Worm (Caenorhabditis elegans) whole organism, L2 larva: Measurements from ENCODE around the gene srh-127.

Source experiments
- C34F6.9 ChIP-seq: fragments of 150-350 bp; optimal IDR thresholded peaks from 2 replicates; lab custom pipeline; 2014; ENCODE audit warnings: missing biosample characterization, missing genetic modification characterization
- F13H6.1 ChIP-seq: sonication (generic microtip); optimal IDR thresholded peaks from 2 replicates; lab custom pipeline; 2016; ENCODE audit warnings: missing genetic modification characterization, missing compliant biosample characterization
- Y55F3AM.14 ChIP-seq: fragments of 200-800 bp; sonication (Bioruptor generic); optimal IDR thresholded peaks from 2 replicates; lab custom pipeline; 2018; ENCODE audit warnings: mild to moderate bottlenecking, missing genetic modification characterization, missing compliant biosample characterization
- ZK546.5 ChIP-seq: sonication (generic microtip); optimal IDR thresholded peaks from 2 replicates; lab custom pipeline; 2017; ENCODE audit warnings: missing biosample characterization, missing genetic modification characterization
- alr-1 ChIP-seq: fragments of 150-350 bp; optimal IDR thresholded peaks from 2 replicates; lab custom pipeline; 2014; ENCODE audit warnings: missing biosample characterization, missing genetic modification characterization
- ama-1 ChIP-seq: fragments of 150-350 bp; optimal IDR thresholded peaks from 2 replicates; lab custom pipeline; 2018; ENCODE audit warnings: inconsistent platforms
- blmp-1 ChIP-seq: sonication (generic microtip); optimal IDR thresholded peaks from 2 replicates; lab custom pipeline; 2017; ENCODE audit warnings: missing genetic modification characterization, mild to moderate bottlenecking, missing compliant biosample characterization, antibody characterized with exemption, moderate library complexity; ENCODE audit not compliant: insufficient read depth
- ceh-16 ChIP-seq: fragments of 150-350 bp; optimal IDR thresholded peaks from 2 replicates; lab custom pipeline; 2014; ENCODE audit warnings: missing biosample characterization, missing genetic modification characterization
- ceh-82 ChIP-seq: fragments of 150-350 bp; optimal IDR thresholded peaks from 2 replicates; lab custom pipeline; 2014; ENCODE audit warnings: missing biosample characterization, missing genetic modification characterization
- crh-2 ChIP-seq: sonication (generic microtip); optimal IDR thresholded peaks from 2 replicates; lab custom pipeline; 2017; ENCODE audit warnings: missing biosample characterization, missing genetic modification characterization
- dmd-4 ChIP-seq: sonication (generic microtip); optimal IDR thresholded peaks from 2 replicates; lab custom pipeline; 2017; ENCODE audit warnings: missing biosample characterization, missing genetic modification characterization
- elt-1 ChIP-seq: fragments of 150-350 bp; optimal IDR thresholded peaks from 2 replicates; lab custom pipeline; 2014; ENCODE audit warnings: missing biosample characterization, missing genetic modification characterization
- fos-1 ChIP-seq: fragments of 150-350 bp; optimal IDR thresholded peaks from 2 replicates; lab custom pipeline; 2014; ENCODE audit warnings: missing biosample characterization, missing genetic modification characterization
- lin-11 ChIP-seq: fragments of 150-350 bp; sonication (generic microtip); optimal IDR thresholded peaks from 2 replicates; lab custom pipeline; 2014; ENCODE audit warnings: missing biosample characterization, missing genetic modification characterization, inconsistent platforms, mixed read lengths
- lin-13 ChIP-seq: fragments of 150-350 bp; optimal IDR thresholded peaks from 2 replicates; lab custom pipeline; 2014; ENCODE audit warnings: missing biosample characterization, missing genetic modification reagents, missing genetic modification characterization
- lsy-2 ChIP-seq, 2 experiments: fragments of 150-350 bp in 1 of 2; sonication (generic microtip) in 1 of 2; optimal IDR thresholded peaks; 2 replicates each; lab custom pipeline; 2014 to 2017; ENCODE audit warnings: missing biosample characterization in 2 of 2, missing genetic modification characterization in 2 of 2
- mab-5 ChIP-seq: fragments of 150-350 bp; optimal IDR thresholded peaks from 2 replicates; lab custom pipeline; 2014; ENCODE audit warnings: missing biosample characterization, missing genetic modification characterization
- mbf-1 ChIP-seq: sonication (generic microtip); optimal IDR thresholded peaks from 2 replicates; lab custom pipeline; 2017; ENCODE audit warnings: missing biosample characterization, missing genetic modification characterization
- mdl-1 ChIP-seq, 2 experiments: fragments of 150-350 bp in 1 of 2; sonication (generic microtip) in 1 of 2; optimal IDR thresholded peaks; 2 replicates each; lab custom pipeline; 2017; ENCODE audit warnings: missing biosample characterization in 2 of 2, missing genetic modification characterization in 2 of 2
- nhr-10 ChIP-seq: sonication (generic microtip); optimal IDR thresholded peaks from 2 replicates; lab custom pipeline; 2017; ENCODE audit warnings: missing biosample characterization, missing genetic modification characterization
- nhr-11 ChIP-seq: fragments of 150-350 bp; optimal IDR thresholded peaks from 2 replicates; lab custom pipeline; 2014; ENCODE audit warnings: missing biosample characterization, missing genetic modification characterization
- nhr-12 ChIP-seq: fragments of 150-350 bp; optimal IDR thresholded peaks from 2 replicates; lab custom pipeline; 2014; ENCODE audit warnings: missing biosample characterization, missing genetic modification characterization
- nhr-129 ChIP-seq: fragments of 150-350 bp; optimal IDR thresholded peaks from 2 replicates; lab custom pipeline; 2014; ENCODE audit warnings: missing biosample characterization, missing genetic modification characterization
- nhr-21 ChIP-seq: fragments of 150-350 bp; optimal IDR thresholded peaks from 2 replicates; lab custom pipeline; 2014; ENCODE audit warnings: missing biosample characterization, missing genetic modification characterization
- nhr-23 ChIP-seq: fragments of 150-350 bp; optimal IDR thresholded peaks from 2 replicates; lab custom pipeline; 2014; ENCODE audit warnings: missing biosample characterization, missing genetic modification reagents, missing genetic modification characterization
- nhr-25 ChIP-seq: fragments of 150-350 bp; sonication (generic microtip); optimal IDR thresholded peaks from 3 replicates; lab custom pipeline; 2014; ENCODE audit warnings: missing biosample characterization, missing genetic modification characterization
- nhr-6 ChIP-seq: fragments of 150-350 bp; optimal IDR thresholded peaks from 2 replicates; lab custom pipeline; 2014; ENCODE audit warnings: missing biosample characterization, missing genetic modification characterization
- nhr-77 ChIP-seq: fragments of 150-350 bp; optimal IDR thresholded peaks from 2 replicates; lab custom pipeline; 2014; ENCODE audit warnings: missing biosample characterization, missing genetic modification characterization
- peb-1 ChIP-seq: fragments of 150-350 bp; optimal IDR thresholded peaks from 2 replicates; lab custom pipeline; 2014; ENCODE audit warnings: missing biosample characterization, missing genetic modification characterization
- sma-3 ChIP-seq: sonication (generic microtip); optimal IDR thresholded peaks from 2 replicates; lab custom pipeline; 2016; ENCODE audit warnings: missing genetic modification reagents, missing genetic modification characterization, missing compliant biosample characterization
- sma-9 ChIP-seq, 2 experiments: fragments of 150-350 bp in 1 of 2; sonication (generic microtip) in 1 of 2; optimal IDR thresholded peaks; 2 replicates each; lab custom pipeline; 2014 to 2016; ENCODE audit warnings: missing genetic modification characterization in 2 of 2, mild to moderate bottlenecking in 1 of 2, missing biosample characterization in 1 of 2, missing compliant biosample characterization in 1 of 2, missing genetic modification reagents in 1 of 2, moderate library complexity in 1 of 2
- snpc-4 ChIP-seq: fragments of 150-350 bp; optimal IDR thresholded peaks from 2 replicates; lab custom pipeline; 2014; ENCODE audit warnings: missing biosample characterization, missing genetic modification characterization
- unc-39 ChIP-seq: fragments of 150-350 bp; optimal IDR thresholded peaks from 2 replicates; lab custom pipeline; 2014; ENCODE audit warnings: missing biosample characterization, missing genetic modification characterization
- unc-62 ChIP-seq: fragments of 150-350 bp; optimal IDR thresholded peaks from 2 replicates; lab custom pipeline; 2014; ENCODE audit warnings: missing biosample characterization, missing genetic modification reagents, missing genetic modification characterization
- zag-1 ChIP-seq: fragments of 150-350 bp; optimal IDR thresholded peaks from 2 replicates; lab custom pipeline; 2014; ENCODE audit warnings: missing biosample characterization, missing genetic modification characterization
- ztf-1 ChIP-seq: fragments of 200-800 bp; sonication (Bioruptor generic); conservative IDR thresholded peaks from 2 replicates; pipeline ENCODE4 v1.3.6; 2022; ENCODE audit warnings: missing genetic modification characterization, missing compliant biosample characterization
- ztf-11 ChIP-seq: sonication (generic microtip); optimal IDR thresholded peaks from 2 replicates; lab custom pipeline; 2017; ENCODE audit warnings: missing biosample characterization, missing genetic modification characterization
- ztf-4 ChIP-seq: fragments of 150-350 bp; optimal IDR thresholded peaks from 2 replicates; lab custom pipeline; 2014; ENCODE audit warnings: missing biosample characterization, missing genetic modification characterization

Gene srh-127

DNA sequence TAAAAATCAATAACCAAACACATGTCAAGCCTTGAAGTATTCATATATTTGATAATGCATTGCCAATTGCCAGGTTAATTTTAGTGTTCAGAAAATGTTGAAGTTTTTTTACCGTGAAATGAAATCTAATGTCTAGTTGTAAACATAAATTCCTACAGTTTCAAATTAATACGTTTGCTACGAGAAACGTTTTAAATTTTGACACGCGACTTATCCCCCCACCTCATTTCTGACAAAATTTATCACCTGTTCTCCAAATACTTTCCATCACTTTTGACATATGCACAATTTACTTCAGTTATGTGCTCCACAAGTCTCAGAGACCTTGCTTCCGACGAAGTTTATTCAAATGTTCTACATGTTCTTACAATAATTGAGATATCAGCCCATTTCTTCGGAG, 20.9 kb downstream of the srh-127 start, which contains the start of gene srh-146:
srh-146 (plus strand) TSS at position 301 of the 400 bp plus-strand sequence.
- TF ChIP-seq nhr-6 (tag; lab: Kevin White, UChicago) (no peak), unc-39 (no peak), mbf-1 (tag; lab: Kevin White, UChicago) (no peak), nhr-21 (tag; lab: Kevin White, UChicago) (no peak), mab-5 (tag; lab: Kevin White, UChicago) (no peak), F13H6.1 (no peak), fos-1 (no peak), nhr-23 (tag; lab: Kevin White, UChicago) (no peak), unc-62 (GFP tag; lab: Kevin White, UChicago) (no peak), elt-1 (tag; lab: Kevin White, UChicago) (no peak), lin-11 (tag; lab: Kevin White, UChicago) (no peak), C34F6.9 (tag; lab: Kevin White, UChicago) (no peak), zag-1 (tag; lab: Kevin White, UChicago) (no peak), ceh-16 (tag; lab: Kevin White, UChicago) (no peak), nhr-10 (tag; lab: Kevin White, UChicago) (no peak), nhr-129 (tag; lab: Kevin White, UChicago) (no peak), sma-3 (no peak)

DNA sequence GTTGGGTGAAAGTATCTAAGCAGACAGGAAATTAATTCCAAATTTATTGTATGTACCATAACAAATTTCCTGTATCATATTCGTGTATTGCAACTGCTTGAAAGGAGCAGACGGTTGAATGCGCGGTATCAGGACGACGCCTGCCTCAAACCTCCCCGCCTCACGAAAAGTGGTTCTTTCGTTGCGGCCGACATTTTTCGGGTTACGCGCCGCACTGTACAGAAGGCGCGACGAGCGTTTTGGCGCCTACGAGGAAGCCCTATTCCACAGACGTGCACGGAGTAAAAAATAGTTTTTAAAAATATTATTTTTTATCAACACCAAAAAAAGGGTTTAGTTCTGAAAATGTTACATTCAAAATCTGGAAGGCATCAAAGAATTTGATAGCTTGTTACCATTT, 27.0 kb downstream of the srh-127 start:
- no peak for TF ChIP-seq lin-13 (GFP tag; lab: Kevin White, UChicago)
- TF ChIP-seq ZK546.5, result no peak
- TF ChIP-seq zag-1 (tag; lab: Kevin White, UChicago), result no peak
- no peak for TF ChIP-seq crh-2 (tag; lab: Kevin White, UChicago)
- TF ChIP-seq snpc-4 (tag; lab: Kevin White, UChicago), result no peak
- TF ChIP-seq sma-9 (GFP tag; optimal IDR thresholded peaks at IDR 0.05; lab: Kevin White, UChicago), result no peak
- TF ChIP-seq sma-9 (tag; optimal IDR thresholded peaks at IDR 0.05; lab: Kevin White, UChicago), result no peak
- TF ChIP-seq mbf-1 (tag; lab: Kevin White, UChicago), result no peak
- no peak for TF ChIP-seq nhr-6 (tag; lab: Kevin White, UChicago)
- no peak for TF ChIP-seq lin-11 (tag; lab: Kevin White, UChicago)
- no peak for TF ChIP-seq nhr-129 (tag; lab: Kevin White, UChicago)
- TF ChIP-seq dmd-4 (tag; lab: Kevin White, UChicago), result no peak
- TF ChIP-seq peb-1, result no peak
- no peak for TF ChIP-seq nhr-12
- no peak for TF ChIP-seq unc-39
- no peak for TF ChIP-seq nhr-11 (tag; lab: Kevin White, UChicago)
- no peak for TF ChIP-seq ceh-16 (tag; lab: Kevin White, UChicago)
- no peak for TF ChIP-seq ztf-1 (GFP tag; lab: Robert Waterston, UW)

DNA sequence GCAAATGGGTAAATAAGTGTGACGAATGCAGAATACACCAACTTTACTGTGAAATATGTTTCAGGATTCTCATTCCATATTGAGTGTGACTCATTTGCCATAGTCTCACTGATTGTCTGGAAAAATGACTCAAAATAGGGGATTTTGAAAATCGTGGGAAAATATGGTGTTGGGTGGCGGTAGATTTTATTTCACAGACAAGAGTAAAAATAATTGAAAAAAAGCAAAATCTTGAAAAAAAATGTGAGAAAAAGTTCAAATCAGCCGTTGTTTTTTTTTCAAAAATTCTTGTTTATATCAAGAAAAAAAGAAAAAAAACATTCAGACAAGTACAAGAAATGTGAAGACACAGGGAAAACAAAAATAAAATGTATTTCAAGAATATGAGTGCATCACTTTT, 29.5 kb downstream of the srh-127 start, which contains the start of gene srh-38:
srh-38 (minus strand) TSS at position 101 of the 400 bp plus-strand sequence.
- no peak for TF ChIP-seq sma-9 (GFP tag; optimal IDR thresholded peaks at IDR 0.05; lab: Kevin White, UChicago)
- TF ChIP-seq sma-9 (tag; optimal IDR thresholded peaks at IDR 0.05; lab: Kevin White, UChicago), result no peak
- no peak for TF ChIP-seq nhr-12
- TF ChIP-seq dmd-4 (tag; lab: Kevin White, UChicago), result no peak
- no peak for TF ChIP-seq ceh-82 (tag; lab: Kevin White, UChicago)
- no peak for TF ChIP-seq unc-62 (GFP tag; lab: Kevin White, UChicago)
- TF ChIP-seq snpc-4 (tag; lab: Kevin White, UChicago), result no peak
- TF ChIP-seq ZK546.5, result no peak
- TF ChIP-seq nhr-6 (tag; lab: Kevin White, UChicago), result no peak
- TF ChIP-seq fos-1, result no peak
- TF ChIP-seq mbf-1 (tag; lab: Kevin White, UChicago), result no peak
- TF ChIP-seq ztf-11, result no peak
- TF ChIP-seq, all 48 proteins: peak for 0

DNA sequence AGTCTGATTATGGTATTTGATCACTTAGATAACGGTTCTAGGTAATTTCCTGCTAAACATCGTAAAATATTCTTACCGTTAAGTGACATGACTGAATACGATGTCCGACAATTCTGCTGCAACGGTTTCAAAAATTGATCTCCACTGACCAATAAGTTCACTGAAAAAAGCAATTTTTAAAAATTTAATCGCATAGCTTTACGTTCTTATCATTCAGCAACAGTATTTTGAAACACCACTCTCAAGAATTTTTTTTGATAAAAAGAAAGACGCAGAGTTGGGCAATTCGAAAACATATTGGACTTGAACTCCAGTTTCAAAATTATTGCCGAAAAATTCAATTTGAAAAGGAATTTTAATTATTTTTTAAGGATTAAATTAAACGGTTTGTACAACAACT, 34.5 kb downstream of the srh-127 start, which contains the start of gene C31B8.12:
C31B8.12 (minus strand) TSS at position 101 of the 400 bp plus-strand sequence.
- no peak for TF ChIP-seq blmp-1
- TF ChIP-seq peb-1, result no peak
- no peak for TF ChIP-seq Y55F3AM.14
- TF ChIP-seq nhr-21 (tag; lab: Kevin White, UChicago), result no peak
- TF ChIP-seq elt-1 (tag; lab: Kevin White, UChicago), result no peak
- TF ChIP-seq lin-11 (tag; lab: Kevin White, UChicago), result no peak
- no peak for TF ChIP-seq mdl-1 (tag; optimal IDR thresholded peaks at IDR 0.05; lab: Kevin White, UChicago)
- TF ChIP-seq nhr-11 (tag; lab: Kevin White, UChicago), result no peak
- no peak for TF ChIP-seq lsy-2 (tag; optimal IDR thresholded peaks at IDR 0.05; lab: Kevin White, UChicago)
- TF ChIP-seq ama-1 (lab: Kevin White, UChicago), result no peak
- no peak for TF ChIP-seq alr-1 (tag; lab: Kevin White, UChicago)
- TF ChIP-seq nhr-129 (tag; lab: Kevin White, UChicago), result no peak
- TF ChIP-seq ztf-4 (tag; lab: Kevin White, UChicago), result no peak
- TF ChIP-seq nhr-77 (tag; lab: Kevin White, UChicago), result no peak
- TF ChIP-seq nhr-25 (tag; lab: Kevin White, UChicago), result no peak
- TF ChIP-seq nhr-6 (tag; lab: Kevin White, UChicago), result no peak
- no peak for TF ChIP-seq nhr-12
- TF ChIP-seq ceh-16 (tag; lab: Kevin White, UChicago), result no peak
